Worm (Caenorhabditis elegans) whole organism, L1 larva: ENCODE data around the gene mltn-9.

ENCODE experiments used
- C16A3.4 ChIP-seq: fragments of 150-350 bp; optimal IDR thresholded peaks from 2 replicates; lab custom pipeline; 2014; ENCODE audit warnings: missing biosample characterization, missing genetic modification characterization
- F16B12.6 ChIP-seq: fragments of 150-350 bp; optimal IDR thresholded peaks from 2 replicates; lab custom pipeline; 2014; ENCODE audit warnings: missing biosample characterization, missing genetic modification characterization
- Y116A8C.19 ChIP-seq: sonication (generic microtip); optimal IDR thresholded peaks from 2 replicates; lab custom pipeline; 2016; ENCODE audit warnings: missing compliant biosample characterization, missing genetic modification characterization, borderline replicate concordance
- ama-1 ChIP-seq: fragments of 150-350 bp; optimal IDR thresholded peaks from 2 replicates; lab custom pipeline; 2014
- blmp-1 ChIP-seq: fragments of 150-350 bp; optimal IDR thresholded peaks from 2 replicates; lab custom pipeline; 2014; ENCODE audit warnings: missing biosample characterization, missing genetic modification characterization
- ceh-82 ChIP-seq, 3 experiments: fragments of 150-350 bp in 1 of 3; sonication (generic microtip) in 2 of 3; optimal IDR thresholded peaks; 2 replicates each; lab custom pipeline; 2014 to 2017; ENCODE audit warnings: missing biosample characterization in 3 of 3, missing genetic modification characterization in 3 of 3
- ceh-90 ChIP-seq: sonication (generic microtip); optimal IDR thresholded peaks from 2 replicates; lab custom pipeline; 2016; ENCODE audit warnings: missing genetic modification characterization, missing compliant biosample characterization
- dpl-1 ChIP-seq, 3 experiments: fragments of 150-350 bp in 2 of 3; sonication (generic microtip) in 1 of 3; optimal IDR thresholded peaks; 2 replicates each; lab custom pipeline; 2014 to 2017; ENCODE audit warnings: missing biosample characterization in 3 of 3, missing genetic modification characterization in 3 of 3, missing genetic modification reagents in 3 of 3
- dsc-1 ChIP-seq: sonication (generic microtip); optimal IDR thresholded peaks from 2 replicates; lab custom pipeline; 2016; ENCODE audit warnings: mild to moderate bottlenecking, missing genetic modification characterization, missing compliant biosample characterization
- efl-1 ChIP-seq, 4 experiments: fragments of 150-350 bp; optimal IDR thresholded peaks in 3 of 4; peaks in 1 of 4; 1 replicate in 1 of 4; 2 replicates in 3 of 4; lab custom pipeline; 2014; ENCODE audit warnings: missing biosample characterization in 2 of 4, missing genetic modification characterization in 2 of 4, missing genetic modification reagents in 2 of 4
- egl-27 ChIP-seq, 2 experiments: fragments of 150-350 bp in 1 of 2; sonication (generic microtip); optimal IDR thresholded peaks; 3 replicates each; lab custom pipeline; 2017 to 2018; ENCODE audit warnings: missing biosample characterization in 2 of 2, missing genetic modification characterization in 2 of 2, missing genetic modification reagents in 2 of 2
- elt-2 ChIP-seq: sonication (generic microtip); optimal IDR thresholded peaks from 2 replicates; lab custom pipeline; 2016; ENCODE audit warnings: missing genetic modification characterization, mild to moderate bottlenecking, inconsistent platforms, missing compliant biosample characterization, missing genetic modification reagents
- elt-3 ChIP-seq, 6 experiments: fragments of 150-350 bp in 1 of 6; sonication (generic microtip); optimal IDR thresholded peaks; 2 replicates each; lab custom pipeline; 2017 to 2018; ENCODE audit warnings: missing biosample characterization in 6 of 6, missing genetic modification characterization in 6 of 6, inconsistent platforms in 1 of 6
- fkh-8 ChIP-seq: sonication (generic microtip); optimal IDR thresholded peaks from 2 replicates; lab custom pipeline; 2016; ENCODE audit warnings: mild to moderate bottlenecking, missing genetic modification characterization, missing compliant biosample characterization
- isw-1 ChIP-seq: fragments of 200-800 bp; sonication (Bioruptor generic); IDR thresholded peaks from 2 replicates; pipeline ENCODE4 v1.3.6; 2022; ENCODE audit warnings: missing genetic modification characterization, missing compliant biosample characterization
- lin-14 ChIP-seq: fragments of 200-800 bp; sonication (Bioruptor generic); optimal IDR thresholded peaks from 2 replicates; lab custom pipeline; 2018; ENCODE audit warnings: mild to moderate bottlenecking, missing genetic modification characterization, moderate library complexity, missing compliant biosample characterization
- lin-15B ChIP-seq: fragments of 150-350 bp; sonication (generic microtip); optimal IDR thresholded peaks from 3 replicates; lab custom pipeline; 2014; ENCODE audit warnings: missing biosample characterization, missing genetic modification characterization
- lin-35 ChIP-seq, 2 experiments: fragments of 150-350 bp; optimal IDR thresholded peaks; 2 replicates each; lab custom pipeline; 2014; ENCODE audit warnings: missing biosample characterization in 2 of 2, missing genetic modification characterization in 2 of 2, missing genetic modification reagents in 2 of 2
- lsy-2 ChIP-seq, 2 experiments: fragments of 150-350 bp; optimal IDR thresholded peaks; 2 replicates each; lab custom pipeline; 2014; ENCODE audit warnings: missing biosample characterization in 2 of 2, missing genetic modification characterization in 2 of 2
- mab-9 ChIP-seq: fragments of 200-800 bp; sonication (Bioruptor generic); IDR thresholded peaks from 2 replicates; pipeline ENCODE4 v1.3.6; 2022; ENCODE audit warnings: missing genetic modification reagents, missing genetic modification characterization, missing compliant biosample characterization
- mdl-1 ChIP-seq, 2 experiments: fragments of 150-350 bp; optimal IDR thresholded peaks; 2 replicates each; lab custom pipeline; 2014 to 2017; ENCODE audit warnings: missing biosample characterization in 2 of 2, missing genetic modification characterization in 2 of 2, inconsistent platforms in 1 of 2
- mef-2 ChIP-seq: fragments of 150-350 bp; optimal IDR thresholded peaks from 2 replicates; lab custom pipeline; 2014; ENCODE audit warnings: missing biosample characterization, missing genetic modification characterization
- mep-1 ChIP-seq: fragments of 150-350 bp; optimal IDR thresholded peaks from 2 replicates; lab custom pipeline; 2014; ENCODE audit warnings: missing biosample characterization, missing genetic modification characterization
- nhr-11 ChIP-seq: fragments of 150-350 bp; optimal IDR thresholded peaks from 2 replicates; lab custom pipeline; 2014; ENCODE audit warnings: missing biosample characterization, missing genetic modification characterization
- nhr-19 ChIP-seq: fragments of 200-800 bp; sonication (Bioruptor generic); conservative IDR thresholded peaks from 2 replicates; pipeline ENCODE4 v1.3.6; 2022; ENCODE audit warnings: missing genetic modification characterization, missing compliant biosample characterization
- nhr-20 ChIP-seq: sonication (generic microtip); optimal IDR thresholded peaks from 2 replicates; lab custom pipeline; 2016; ENCODE audit warnings: mild to moderate bottlenecking, missing genetic modification characterization, missing compliant biosample characterization
- nhr-237 ChIP-seq: fragments of 150-350 bp; optimal IDR thresholded peaks from 2 replicates; lab custom pipeline; 2014; ENCODE audit warnings: missing biosample characterization, missing genetic modification characterization
- nhr-28 ChIP-seq: fragments of 150-350 bp; optimal IDR thresholded peaks from 2 replicates; lab custom pipeline; 2014; ENCODE audit warnings: missing biosample characterization, missing genetic modification characterization
- nhr-71 ChIP-seq: sonication (generic microtip); optimal IDR thresholded peaks from 2 replicates; lab custom pipeline; 2016; ENCODE audit warnings: mild to moderate bottlenecking, missing genetic modification characterization, moderate library complexity, missing compliant biosample characterization
- nhr-85 ChIP-seq: sonication (generic microtip); peaks from one replicate; lab custom pipeline; 2016; ENCODE audit warnings: missing genetic modification characterization, inconsistent platforms, missing compliant biosample characterization
- nhr-90 ChIP-seq: sonication (generic microtip); optimal IDR thresholded peaks from 2 replicates; lab custom pipeline; 2016; ENCODE audit warnings: mild to moderate bottlenecking, missing genetic modification characterization, missing compliant biosample characterization; ENCODE audit not compliant: poor library complexity
- pag-3 ChIP-seq: sonication (generic microtip); optimal IDR thresholded peaks from 2 replicates; lab custom pipeline; 2017; ENCODE audit warnings: missing genetic modification characterization, mild to moderate bottlenecking, missing compliant biosample characterization, antibody characterized with exemption, borderline replicate concordance; ENCODE audit not compliant: insufficient read depth
- pax-3 ChIP-seq: fragments of 200-800 bp; sonication (Bioruptor generic); optimal IDR thresholded peaks from 2 replicates; lab custom pipeline; 2018; ENCODE audit warnings: mild to moderate bottlenecking, missing genetic modification characterization, moderate library complexity, missing compliant biosample characterization
- pqm-1 ChIP-seq: sonication (generic microtip); optimal IDR thresholded peaks from 3 replicates; lab custom pipeline; 2017; ENCODE audit warnings: missing biosample characterization, missing genetic modification characterization
- rnt-1 ChIP-seq: sonication (generic microtip); optimal IDR thresholded peaks from 2 replicates; lab custom pipeline; 2016; ENCODE audit warnings: mild to moderate bottlenecking, missing genetic modification characterization, moderate library complexity, missing compliant biosample characterization
- snpc-4 ChIP-seq: fragments of 150-350 bp; optimal IDR thresholded peaks from 2 replicates; lab custom pipeline; 2014; ENCODE audit warnings: missing biosample characterization, missing genetic modification characterization
- snu-23 ChIP-seq: sonication (generic microtip); optimal IDR thresholded peaks from 2 replicates; lab custom pipeline; 2016; ENCODE audit warnings: missing genetic modification characterization, missing compliant biosample characterization
- sup-37 ChIP-seq: fragments of 200-800 bp; sonication (Bioruptor generic); optimal IDR thresholded peaks from 2 replicates; lab custom pipeline; 2018; ENCODE audit warnings: mild to moderate bottlenecking, missing genetic modification characterization, missing compliant biosample characterization
- swsn-7 ChIP-seq: sonication (generic microtip); optimal IDR thresholded peaks from 2 replicates; lab custom pipeline; 2016; ENCODE audit warnings: missing genetic modification characterization, missing compliant biosample characterization
- unc-130 ChIP-seq: fragments of 150-350 bp; optimal IDR thresholded peaks from 2 replicates; lab custom pipeline; 2017; ENCODE audit warnings: missing biosample characterization, missing genetic modification characterization, inconsistent platforms
- unc-30 ChIP-seq: sonication (generic microtip); optimal IDR thresholded peaks from 2 replicates; lab custom pipeline; 2017; ENCODE audit warnings: missing biosample characterization, missing genetic modification characterization
- unc-62 ChIP-seq: fragments of 150-350 bp; optimal IDR thresholded peaks from 2 replicates; lab custom pipeline; 2014; ENCODE audit warnings: missing biosample characterization, missing genetic modification reagents, missing genetic modification characterization
- xbp-1 ChIP-seq: sonication (generic microtip); optimal IDR thresholded peaks from 2 replicates; lab custom pipeline; 2016; ENCODE audit warnings: missing genetic modification characterization, missing compliant biosample characterization
- zag-1 ChIP-seq: fragments of 150-350 bp; optimal IDR thresholded peaks from 2 replicates; lab custom pipeline; 2014; ENCODE audit warnings: missing biosample characterization, missing genetic modification characterization
- ztf-4 ChIP-seq: fragments of 150-350 bp; optimal IDR thresholded peaks from 2 replicates; lab custom pipeline; 2014; ENCODE audit warnings: missing biosample characterization, missing genetic modification characterization

Gene mltn-9

DNA sequence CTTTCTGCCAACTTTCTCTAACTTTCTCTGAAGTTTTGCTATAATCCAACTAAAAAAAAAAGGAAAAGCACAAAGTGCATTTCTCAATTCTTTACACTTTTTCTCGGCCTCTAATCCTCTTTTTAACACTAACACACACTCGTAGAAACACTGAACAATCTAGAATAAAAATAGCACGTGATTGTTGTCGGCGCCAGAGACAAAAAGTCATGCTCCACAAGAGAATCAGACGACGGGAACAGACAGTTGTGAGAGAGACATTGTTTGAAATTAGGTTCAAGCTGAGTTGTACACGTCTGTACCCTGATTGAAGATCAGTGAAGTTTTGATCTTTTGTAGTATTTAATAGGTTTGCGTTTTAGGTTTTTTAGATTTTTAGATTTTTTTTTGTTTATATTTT is 17.5 kb upstream of the mltn-9 start (continued):
- TF ChIP-seq nhr-90 (tag; lab: Kevin White, UChicago) (peak; percentile 66), dpl-1 (GFP tag; optimal IDR thresholded peaks at IDR 0.05; lab: Kevin White, UChicago) (peak; percentile 28 to 53 (median 45)), elt-2 (tag; lab: Kevin White, UChicago) (peak; percentile 77), mdl-1 (tag; optimal IDR thresholded peaks at IDR 0.05; lab: Kevin White, UChicago) (peak in 1 of 2 experiments; percentile 89), nhr-85 (tag; lab: Kevin White, UChicago) (peak; percentile 67)

DNA sequence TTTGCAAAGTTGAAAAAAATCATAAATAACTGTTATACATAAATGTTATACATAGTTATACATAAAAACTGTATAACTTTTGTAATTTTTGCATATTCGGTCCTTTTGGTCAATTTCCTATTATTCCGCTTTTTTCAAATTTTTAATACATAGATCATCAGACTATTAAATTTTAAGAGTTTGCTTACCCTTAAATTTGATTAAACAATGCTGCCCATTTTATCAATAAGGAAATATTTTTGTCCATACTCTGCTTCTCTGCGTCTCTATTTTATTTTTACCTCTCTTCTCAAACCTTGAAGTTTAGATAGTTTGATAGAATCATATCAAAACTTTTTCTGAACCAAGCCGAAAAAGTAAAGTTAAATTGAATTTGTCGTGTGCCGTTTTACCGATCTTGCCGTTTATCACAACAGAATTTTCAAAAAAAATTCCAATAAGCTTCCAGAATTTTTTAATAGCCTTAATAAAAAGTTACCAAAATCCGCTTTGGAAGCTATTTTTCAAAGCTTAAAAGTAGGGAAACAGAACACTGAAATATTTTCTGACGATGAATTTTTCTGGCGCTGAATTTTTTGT is 16.5 kb upstream of the mltn-9 start:
- peak; percentile 6 for TF ChIP-seq mep-1 (tag; lab: Kevin White, UChicago)
- TF ChIP-seq ama-1 (lab: Kevin White, UChicago) = no peak

DNA sequence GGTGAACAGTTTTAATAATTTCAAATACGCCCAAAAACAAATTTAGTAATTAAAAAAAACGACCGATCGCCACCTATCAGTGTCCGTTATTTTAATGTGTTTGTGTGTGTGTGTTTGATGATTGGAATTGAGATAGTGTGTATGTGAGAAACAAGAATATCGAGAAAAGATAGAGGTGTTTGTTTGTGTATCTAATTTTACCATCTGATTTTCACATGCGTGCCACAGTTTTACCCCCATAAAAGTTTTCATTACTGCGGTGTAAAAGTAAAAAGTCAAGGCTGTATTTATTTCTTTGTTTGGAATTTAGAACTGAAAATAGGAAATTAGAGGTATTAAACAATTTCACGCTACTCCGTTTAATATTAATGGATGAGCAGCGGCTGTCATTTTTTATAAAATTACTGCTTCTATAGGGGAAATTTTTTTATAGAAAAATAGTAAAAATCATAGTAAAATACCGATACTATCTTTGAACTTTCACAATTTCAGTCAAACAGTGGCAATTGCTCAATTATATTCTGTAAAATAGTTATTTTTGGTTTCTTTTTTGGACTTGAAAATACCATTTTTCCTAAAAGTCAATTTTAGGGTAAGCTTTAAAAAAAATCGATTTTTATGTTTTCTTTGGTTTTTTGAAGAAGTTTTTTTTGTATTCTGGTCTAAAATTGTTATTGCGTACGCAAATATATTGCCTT is 15.8 kb upstream of the mltn-9 start:
- peak; percentile 41 for TF ChIP-seq nhr-71 (tag; lab: Kevin White, UChicago)
- no peak for TF ChIP-seq unc-62 (GFP tag; lab: Kevin White, UChicago)
- TF ChIP-seq elt-3 (tag; optimal IDR thresholded peaks at IDR 0.05; lab: Kevin White, UChicago) = peak in 4 of 6 experiments; percentile 33 to 54 (median 39)
- no peak for TF ChIP-seq unc-130 (tag; lab: Kevin White, UChicago)
- TF ChIP-seq nhr-19 (GFP tag; lab: Robert Waterston, UW) = peak; percentile 31
- TF ChIP-seq F16B12.6 (tag; lab: Kevin White, UChicago) = no peak
- peak; percentile 0 for TF ChIP-seq sup-37 (GFP tag; lab: Kevin White, UChicago)
- TF ChIP-seq xbp-1 (tag; lab: Kevin White, UChicago) = no peak
- TF ChIP-seq unc-30 (tag; lab: Kevin White, UChicago) = no peak
- TF ChIP-seq nhr-28 = no peak
- TF ChIP-seq elt-2 (tag; lab: Kevin White, UChicago) = peak; percentile 7
- no peak for TF ChIP-seq zag-1 (tag; lab: Kevin White, UChicago)
- no peak for TF ChIP-seq pax-3
- peak; percentile 18 for TF ChIP-seq C16A3.4
- TF ChIP-seq ceh-90 (tag; lab: Kevin White, UChicago) = no peak
- peak; percentile 59 for TF ChIP-seq snu-23 (GFP tag; lab: Kevin White, UChicago)
- no peak for TF ChIP-seq fkh-8
- TF ChIP-seq pag-3 (tag; lab: Kevin White, UChicago) = no peak
- TF ChIP-seq lin-15B = no peak
- no peak for TF ChIP-seq swsn-7
- no peak for TF ChIP-seq mdl-1 (tag; optimal IDR thresholded peaks at IDR 0.05; lab: Kevin White, UChicago)
- TF ChIP-seq nhr-90 (tag; lab: Kevin White, UChicago) = peak; percentile 48
- TF ChIP-seq nhr-20 (tag; lab: Kevin White, UChicago) = peak; percentile 61
- no peak for TF ChIP-seq nhr-237 (tag; lab: Kevin White, UChicago)
- TF ChIP-seq Y116A8C.19 (tag; lab: Kevin White, UChicago) = no peak
- no peak for TF ChIP-seq ztf-4
- TF ChIP-seq mep-1 (tag; lab: Kevin White, UChicago) = peak; percentile 31
- TF ChIP-seq lsy-2 (tag; optimal IDR thresholded peaks at IDR 0.05; lab: Kevin White, UChicago) = peak in 1 of 2 experiments; percentile 10
- no peak for TF ChIP-seq ceh-82 (tag; optimal IDR thresholded peaks at IDR 0.05; lab: Kevin White, UChicago)
- no peak for TF ChIP-seq snpc-4 (tag; lab: Kevin White, UChicago)
- no peak for TF ChIP-seq mab-9
- TF ChIP-seq lin-35 (GFP tag; optimal IDR thresholded peaks at IDR 0.05; lab: Kevin White, UChicago) = peak in 1 of 2 experiments; percentile 45
- TF ChIP-seq nhr-11 = no peak
- TF ChIP-seq rnt-1 (tag; lab: Kevin White, UChicago) = no peak
- TF ChIP-seq blmp-1 (tag; lab: Kevin White, UChicago) = peak; percentile 46
- TF ChIP-seq pqm-1 (tag; lab: Kevin White, UChicago) = no peak
- TF ChIP-seq egl-27 (tag; optimal IDR thresholded peaks at IDR 0.05; lab: Kevin White, UChicago) = no peak
- no peak for TF ChIP-seq efl-1 (optimal IDR thresholded peaks at IDR 0.05; lab: Kevin White, UChicago)
- no peak for TF ChIP-seq efl-1 (GFP tag; optimal IDR thresholded peaks at IDR 0.05 in 1 of 2; lab: Kevin White, UChicago)
- peak; percentile 92 for TF ChIP-seq nhr-85 (tag; lab: Kevin White, UChicago)
- no peak for TF ChIP-seq mef-2 (tag; lab: Kevin White, UChicago)
- TF ChIP-seq ama-1 (lab: Kevin White, UChicago) = peak; percentile 22
- TF ChIP-seq lin-14 (GFP tag; lab: Kevin White, UChicago) = peak; percentile 69
- TF ChIP-seq isw-1 (GFP tag; lab: Robert Waterston, UW) = no peak
- no peak for TF ChIP-seq dsc-1 (tag; lab: Kevin White, UChicago)
